Fruit fly (Drosophila melanogaster) whole organism, wandering third instar larva: ENCODE data around the gene CG11562.

Experiments
- Abd-B ChIP-seq: fragments of >200 bp; optimal IDR thresholded peaks from 2 replicates; lab custom pipeline; 2017; ENCODE audit warnings: missing biosample characterization, missing genetic modification characterization
- CG32264 ChIP-seq: fragments of 200-800 bp; sonication (Bioruptor generic); optimal IDR thresholded peaks from 2 replicates; lab custom pipeline; 2016; ENCODE audit warnings: missing biosample characterization, missing genetic modification characterization
- CG9705 ChIP-seq: fragments of 200-800 bp; sonication (Bioruptor generic); optimal IDR thresholded peaks from 2 replicates; lab custom pipeline; 2018; ENCODE audit warnings: missing biosample characterization, mild to moderate bottlenecking, missing genetic modification characterization
- CrebA ChIP-seq: fragments of 200-800 bp; sonication (Bioruptor generic); optimal IDR thresholded peaks from 2 replicates; lab custom pipeline; 2016; ENCODE audit warnings: missing biosample characterization, mild to moderate bottlenecking, missing genetic modification characterization, borderline replicate concordance
- Dfd ChIP-seq: fragments of >200 bp; optimal IDR thresholded peaks from 2 replicates; lab custom pipeline; 2017; ENCODE audit warnings: missing biosample characterization, missing genetic modification characterization
- Dif ChIP-seq: fragments of 200-275, 200-300 bp; sonication (Bioruptor generic); optimal IDR thresholded peaks from 2 replicates; lab custom pipeline; 2018; ENCODE audit warnings: missing biosample characterization, missing genetic modification characterization; ENCODE audit not compliant: partially characterized antibody
- GATAd ChIP-seq: sonication (Bioruptor generic); optimal IDR thresholded peaks from 2 replicates; lab custom pipeline; 2016; ENCODE audit warnings: missing biosample characterization, missing genetic modification characterization
- HLH106 ChIP-seq: fragments of 200-800 bp; optimal IDR thresholded peaks from 3 replicates; lab custom pipeline; 2019; ENCODE audit warnings: missing biosample characterization, mild to moderate bottlenecking, missing genetic modification characterization, moderate library complexity
- Hnf4 ChIP-seq: fragments of 200-800 bp; sonication (Bioruptor generic); optimal IDR thresholded peaks from 2 replicates; lab custom pipeline; 2016; ENCODE audit warnings: missing biosample characterization, mild to moderate bottlenecking, missing genetic modification characterization
- Hr78 ChIP-seq: fragments of >200 bp; optimal IDR thresholded peaks from 2 replicates; lab custom pipeline; 2017; ENCODE audit warnings: missing biosample characterization, missing genetic modification characterization
- Hr83 ChIP-seq: fragments of 200-300 bp; sonication (Bioruptor generic); optimal IDR thresholded peaks from 2 replicates; lab custom pipeline; 2016; ENCODE audit warnings: missing biosample characterization, mild to moderate bottlenecking, missing genetic modification characterization, moderate library complexity; ENCODE audit not compliant: poor library complexity, severe bottlenecking
- Jra ChIP-seq: sonication (Bioruptor generic); optimal IDR thresholded peaks from 2 replicates; lab custom pipeline; 2016; ENCODE audit warnings: missing biosample characterization, missing genetic modification characterization
- Mio ChIP-seq: sonication (Bioruptor generic); optimal IDR thresholded peaks from 2 replicates; lab custom pipeline; 2016; ENCODE audit warnings: missing biosample characterization, missing genetic modification characterization
- Myc ChIP-seq: fragments of >200 bp; optimal IDR thresholded peaks from 2 replicates; lab custom pipeline; 2017
- N ChIP-seq: fragments of >200 bp; optimal IDR thresholded peaks from 2 replicates; lab custom pipeline; 2018; ENCODE audit warnings: missing biosample characterization, missing external identifiers, missing genetic modification characterization
- OdsH ChIP-seq: fragments of 200-800 bp; sonication (Bioruptor generic); optimal IDR thresholded peaks from 2 replicates; lab custom pipeline; 2016; ENCODE audit warnings: missing biosample characterization, mild to moderate bottlenecking, missing genetic modification characterization
- Rel ChIP-seq, 2 experiments: fragments of 200-800 bp; sonication (Bioruptor generic) in 1 of 2; optimal IDR thresholded peaks; 2 replicates in 1 of 2; 3 replicates in 1 of 2; lab custom pipeline; 2016 to 2019; ENCODE audit warnings: mild to moderate bottlenecking in 2 of 2, missing biosample characterization in 2 of 2, missing genetic modification characterization in 2 of 2, moderate library complexity in 1 of 2
- Sp1 ChIP-seq: fragments of 200-800 bp; sonication (Bioruptor generic); optimal IDR thresholded peaks from 3 replicates; lab custom pipeline; 2019; ENCODE audit warnings: missing biosample characterization, mild to moderate bottlenecking, missing genetic modification characterization, moderate library complexity
- Vsx2 ChIP-seq: fragments of 200-300, 225-300 bp; sonication (Bioruptor generic); optimal IDR thresholded peaks from 2 replicates; lab custom pipeline; 2018; ENCODE audit warnings: missing biosample characterization, missing genetic modification characterization; ENCODE audit not compliant: partially characterized antibody
- br ChIP-seq: fragments of 200-800 bp; sonication (Bioruptor generic); optimal IDR thresholded peaks from 2 replicates; lab custom pipeline; 2016; ENCODE audit warnings: missing biosample characterization, missing genetic modification characterization
- brk ChIP-seq: fragments of 200-800 bp; sonication (Bioruptor generic); optimal IDR thresholded peaks from 2 replicates; lab custom pipeline; 2016; ENCODE audit warnings: missing biosample characterization, mild to moderate bottlenecking, missing genetic modification characterization
- dl ChIP-seq, 2 experiments: fragments of 175-275, 200-275 bp in 1 of 2; fragments of 200-275 bp in 1 of 2; sonication (Bioruptor generic); optimal IDR thresholded peaks; lab custom pipeline; 2018; ENCODE audit warnings: mild to moderate bottlenecking in 2 of 2, missing biosample characterization in 2 of 2, missing genetic modification characterization in 2 of 2, moderate library complexity in 2 of 2; ENCODE audit not compliant: partially characterized antibody in 2 of 2, insufficient read depth in 1 of 2
- dmrt93B ChIP-seq: fragments of 200-800 bp; sonication (Bioruptor generic); optimal IDR thresholded peaks from 2 replicates; lab custom pipeline; 2018; ENCODE audit warnings: missing biosample characterization, mild to moderate bottlenecking, missing genetic modification characterization
- dsf ChIP-seq: sonication (Bioruptor generic); optimal IDR thresholded peaks from 2 replicates; lab custom pipeline; 2016; ENCODE audit warnings: missing biosample characterization, missing genetic modification characterization, borderline replicate concordance
- ey ChIP-seq: fragments of 200-800 bp; sonication (Bioruptor generic); optimal IDR thresholded peaks from 2 replicates; lab custom pipeline; 2016; ENCODE audit warnings: missing biosample characterization, missing genetic modification characterization
- foxo ChIP-seq, 2 experiments: fragments of 200-800 bp; sonication (Bioruptor generic); optimal IDR thresholded peaks; 2 replicates in 1 of 2; 3 replicates in 1 of 2; lab custom pipeline; 2016 to 2017; ENCODE audit warnings: missing biosample characterization in 2 of 2, missing genetic modification characterization in 2 of 2
- fru ChIP-seq: fragments of 200-800 bp; sonication (Bioruptor generic); optimal IDR thresholded peaks from 3 replicates; lab custom pipeline; 2016; ENCODE audit warnings: missing biosample characterization, mild to moderate bottlenecking, missing genetic modification characterization
- h ChIP-seq: fragments of 200-800 bp; sonication (Bioruptor generic); optimal IDR thresholded peaks from 3 replicates; lab custom pipeline; 2016; ENCODE audit warnings: missing biosample characterization, mild to moderate bottlenecking, missing genetic modification characterization
- jim ChIP-seq: fragments of 175-275, 200-325 bp; sonication (Bioruptor generic); optimal IDR thresholded peaks from 2 replicates; lab custom pipeline; 2016; ENCODE audit warnings: missing biosample characterization, mild to moderate bottlenecking, missing genetic modification characterization
- lola ChIP-seq: fragments of >200 bp; optimal IDR thresholded peaks from 2 replicates; lab custom pipeline; 2017; ENCODE audit warnings: missing biosample characterization, missing genetic modification characterization
- pan ChIP-seq: fragments of >200 bp; optimal IDR thresholded peaks from 2 replicates; lab custom pipeline; 2017
- psq ChIP-seq: fragments of 200-800 bp; sonication (Bioruptor generic); optimal IDR thresholded peaks from 3 replicates; lab custom pipeline; 2017; ENCODE audit warnings: missing biosample characterization, mild to moderate bottlenecking, missing genetic modification characterization, moderate library complexity
- rgr ChIP-seq: fragments of 200-800 bp; sonication (Bioruptor generic); optimal IDR thresholded peaks from 3 replicates; lab custom pipeline; 2016; ENCODE audit warnings: missing biosample characterization, mild to moderate bottlenecking, missing genetic modification characterization
- sage ChIP-seq: fragments of 200-800 bp; sonication (Bioruptor generic); optimal IDR thresholded peaks from 2 replicates; lab custom pipeline; 2016; ENCODE audit warnings: missing biosample characterization, mild to moderate bottlenecking, missing genetic modification characterization
- sv ChIP-seq: fragments of 200-800 bp; sonication (Bioruptor generic); optimal IDR thresholded peaks from 3 replicates; lab custom pipeline; 2016; ENCODE audit warnings: missing biosample characterization, missing genetic modification characterization
- tai ChIP-seq: sonication (Bioruptor generic); optimal IDR thresholded peaks from 2 replicates; lab custom pipeline; 2016; ENCODE audit warnings: missing biosample characterization, missing genetic modification characterization
- usp ChIP-seq: fragments of >200 bp; optimal IDR thresholded peaks from 2 replicates; lab custom pipeline; 2017; ENCODE audit warnings: missing biosample characterization, missing genetic modification characterization
- woc ChIP-seq: sonication (Bioruptor generic); optimal IDR thresholded peaks from 2 replicates; lab custom pipeline; 2016; ENCODE audit warnings: missing biosample characterization, mild to moderate bottlenecking, missing genetic modification characterization

Gene CG11562

DNA sequence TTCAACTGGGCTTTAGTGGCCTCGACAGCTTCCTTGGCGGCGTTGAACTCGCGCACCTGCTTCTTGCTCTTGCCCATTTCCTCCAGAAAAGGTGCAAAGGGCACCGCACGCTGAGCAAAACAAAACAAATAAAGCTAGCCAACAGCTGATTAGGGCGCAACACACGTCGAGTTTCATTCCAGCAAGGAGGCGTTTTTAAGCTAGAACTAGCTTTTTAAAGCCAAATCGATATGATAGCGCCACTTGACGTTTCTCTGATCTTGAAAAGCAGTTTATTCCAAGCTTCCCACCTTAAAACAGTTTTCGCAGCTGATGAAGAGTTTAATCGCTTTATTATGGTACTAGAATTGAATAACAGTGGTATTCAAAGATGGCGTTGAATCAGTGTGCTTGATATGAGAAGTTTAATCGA, 9.1 kb upstream of the CG11562 start, which contains the start of gene CG11601:
Gene CG11601, minus strand, starts transcription at position 199 of the 412 bp plus-strand sequence.
- TF ChIP-seq CrebA (GFP tag; lab: Kevin White, UChicago) (no peak), Jra (no peak), dsf (no peak), Dfd (GFP tag; lab: Kevin White, UChicago) (no peak), ey (GFP tag; lab: Kevin White, UChicago) (peak; percentile 14), Rel (GFP tag; optimal IDR thresholded peaks at IDR 0.05; lab: Kevin White, UChicago) (no peak), Rel (tag; optimal IDR thresholded peaks at IDR 0.05; lab: Kevin White, UChicago) (peak; percentile 17), br (GFP tag; lab: Kevin White, UChicago) (no peak), sv (GFP tag; lab: Kevin White, UChicago) (peak; percentile 25), psq (GFP tag; lab: Kevin White, UChicago) (peak; percentile 78), HLH106 (tag; lab: Kevin White, UChicago) (peak; percentile 36), Dif (GFP tag; lab: Kevin White, UChicago) (peak; percentile 97), Myc (peak; percentile 86), rgr (GFP tag; lab: Kevin White, UChicago) (no peak), Hnf4 (GFP tag; lab: Kevin White, UChicago) (peak; percentile 60), lola (GFP tag; lab: Kevin White, UChicago) (no peak), dl (GFP tag; optimal IDR thresholded peaks at IDR 0.05; lab: Kevin White, UChicago; ENCODE audit: insufficient read depth in 1 of 2, partially characterized antibody in 2 of 2) (peak; percentile 65 to 92), Sp1 (peak; percentile 45), foxo (GFP tag; optimal IDR thresholded peaks at IDR 0.05; lab: Kevin White, UChicago) (peak in 1 of 2 experiments; percentile 15), OdsH (GFP tag; lab: Kevin White, UChicago) (peak; percentile 8), Vsx2 (GFP tag; lab: Kevin White, UChicago) (peak; percentile 99), Hr83 (GFP tag; lab: Kevin White, UChicago) (peak; percentile 37)

DNA sequence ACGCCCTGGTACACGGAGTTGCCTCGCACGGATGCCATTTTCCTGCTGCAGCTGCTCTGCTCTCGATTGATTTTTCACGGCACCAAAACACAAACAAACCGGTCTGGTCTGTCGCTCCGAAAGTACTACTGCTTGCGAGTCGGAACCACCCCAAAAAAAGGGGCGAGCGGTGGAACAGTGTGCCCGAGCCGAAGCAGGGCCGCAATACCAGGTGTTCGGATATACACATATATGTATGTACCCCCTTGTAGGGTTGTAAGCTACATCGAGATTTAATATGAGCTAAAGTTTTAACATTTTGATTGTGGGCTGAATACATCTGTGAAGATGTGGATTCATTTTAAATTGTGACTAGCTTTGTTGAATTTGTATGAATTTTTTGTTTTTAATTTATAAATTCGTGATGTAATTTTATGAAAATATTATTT, 6.6 kb upstream of the CG11562 start:
- no peak for TF ChIP-seq CG32264 (GFP tag; lab: Kevin White, UChicago)
- peak; percentile 37 for TF ChIP-seq Hnf4 (GFP tag; lab: Kevin White, UChicago)
- TF ChIP-seq Jra = no peak
- no peak for TF ChIP-seq jim (GFP tag; lab: Kevin White, UChicago)
- TF ChIP-seq GATAd (GFP tag; lab: Kevin White, UChicago) = no peak
- no peak for TF ChIP-seq pan (lab: Kevin White, UChicago)
- TF ChIP-seq CG9705 (GFP tag; lab: Kevin White, UChicago) = peak; percentile 6
- TF ChIP-seq OdsH (GFP tag; lab: Kevin White, UChicago) = peak; percentile 40
- peak; percentile 72 for TF ChIP-seq Hr83 (GFP tag; lab: Kevin White, UChicago)
- peak; percentile 66 for TF ChIP-seq woc (GFP tag; lab: Kevin White, UChicago)
- TF ChIP-seq fru (GFP tag; lab: Kevin White, UChicago) = peak; percentile 50
- peak; percentile 85 for TF ChIP-seq Dif (GFP tag; lab: Kevin White, UChicago)
- no peak for TF ChIP-seq brk (GFP tag; lab: Kevin White, UChicago)
- no peak for TF ChIP-seq Myc
- no peak for TF ChIP-seq Vsx2 (GFP tag; lab: Kevin White, UChicago)
- no peak for TF ChIP-seq usp (GFP tag; lab: Kevin White, UChicago)
- TF ChIP-seq sage (GFP tag; lab: Kevin White, UChicago) = no peak
- TF ChIP-seq CrebA (GFP tag; lab: Kevin White, UChicago) = no peak
- TF ChIP-seq Mio (GFP tag; lab: Kevin White, UChicago) = no peak
- TF ChIP-seq sv (GFP tag; lab: Kevin White, UChicago) = no peak
- TF ChIP-seq dmrt93B (GFP tag; lab: Kevin White, UChicago) = no peak
- peak; percentile 71 for TF ChIP-seq h (GFP tag; lab: Kevin White, UChicago)
- no peak for TF ChIP-seq dsf
- TF ChIP-seq psq (GFP tag; lab: Kevin White, UChicago) = no peak
- TF ChIP-seq Dfd (GFP tag; lab: Kevin White, UChicago) = no peak
- peak; percentile 45 for TF ChIP-seq Sp1
- no peak for TF ChIP-seq Rel (GFP tag; optimal IDR thresholded peaks at IDR 0.05; lab: Kevin White, UChicago)
- TF ChIP-seq Rel (tag; optimal IDR thresholded peaks at IDR 0.05; lab: Kevin White, UChicago) = peak; percentile 98
- TF ChIP-seq Abd-B (GFP tag; lab: Kevin White, UChicago) = no peak
- peak; percentile 54 for TF ChIP-seq HLH106 (tag; lab: Kevin White, UChicago)
- TF ChIP-seq tai (GFP tag; lab: Kevin White, UChicago) = no peak
- TF ChIP-seq foxo (GFP tag; optimal IDR thresholded peaks at IDR 0.05; lab: Kevin White, UChicago) = peak in 1 of 2 experiments; percentile 55
- TF ChIP-seq Hr78 = no peak
- TF ChIP-seq ey (GFP tag; lab: Kevin White, UChicago) = peak; percentile 62
- no peak for TF ChIP-seq N (GFP tag; lab: Kevin White, UChicago)
- TF ChIP-seq br (GFP tag; lab: Kevin White, UChicago) = peak; percentile 55
- TF ChIP-seq rgr (GFP tag; lab: Kevin White, UChicago) = peak; percentile 64
- TF ChIP-seq dl (GFP tag; optimal IDR thresholded peaks at IDR 0.05; lab: Kevin White, UChicago; ENCODE audit: insufficient read depth in 1 of 2, partially characterized antibody in 2 of 2) = no peak
